Worm (Caenorhabditis elegans) whole organism, late embryonic: ENCODE measurements around the gene srbc-30.

ENCODE experiments used
- C08G9.2 ChIP-seq: sonication (generic microtip); optimal IDR thresholded peaks from 2 replicates; lab custom pipeline; 2016; ENCODE audit warnings: mild to moderate bottlenecking, missing genetic modification characterization, moderate library complexity, missing compliant biosample characterization
- C38D4.7 ChIP-seq: fragments of 200-800 bp; sonication (Bioruptor generic); optimal IDR thresholded peaks from 2 replicates; lab custom pipeline; 2018; ENCODE audit warnings: mild to moderate bottlenecking, missing genetic modification characterization, moderate library complexity, missing compliant biosample characterization
- F13H6.1 ChIP-seq: sonication (generic microtip); optimal IDR thresholded peaks from 2 replicates; lab custom pipeline; 2016; ENCODE audit warnings: missing genetic modification characterization, missing compliant biosample characterization
- K02D7.2 ChIP-seq: sonication (generic microtip); optimal IDR thresholded peaks from 2 replicates; lab custom pipeline; 2017; ENCODE audit warnings: mild to moderate bottlenecking, missing genetic modification characterization, missing compliant biosample characterization
- K09A11.1 ChIP-seq: sonication (generic microtip); optimal IDR thresholded peaks from 2 replicates; lab custom pipeline; 2017; ENCODE audit warnings: antibody characterized with exemption, mild to moderate bottlenecking, missing genetic modification characterization, missing compliant biosample characterization; ENCODE audit not compliant: insufficient read depth
- Y22D7AL.16 ChIP-seq: sonication (generic microtip); optimal IDR thresholded peaks from 2 replicates; lab custom pipeline; 2016; ENCODE audit warnings: missing genetic modification characterization, missing compliant biosample characterization
- ama-1 ChIP-seq: fragments of 150-350 bp; optimal IDR thresholded peaks from 2 replicates; lab custom pipeline; 2014
- ceh-18 ChIP-seq: sonication (generic microtip); optimal IDR thresholded peaks from 2 replicates; lab custom pipeline; 2016; ENCODE audit warnings: missing genetic modification characterization, missing compliant biosample characterization
- ceh-19 ChIP-seq: fragments of 200-800 bp; sonication (Bioruptor generic); optimal IDR thresholded peaks from 2 replicates; lab custom pipeline; 2018; ENCODE audit warnings: mild to moderate bottlenecking, missing genetic modification characterization, missing compliant biosample characterization
- ceh-2 ChIP-seq: sonication (generic microtip); optimal IDR thresholded peaks from 2 replicates; lab custom pipeline; 2016; ENCODE audit warnings: missing genotype, missing genetic modification characterization, missing compliant biosample characterization
- ceh-24 ChIP-seq: sonication (generic microtip); optimal IDR thresholded peaks from 2 replicates; lab custom pipeline; 2016; ENCODE audit warnings: mild to moderate bottlenecking, missing genetic modification characterization, missing compliant biosample characterization
- ceh-31 ChIP-seq: sonication (generic microtip); optimal IDR thresholded peaks from 2 replicates; lab custom pipeline; 2016; ENCODE audit warnings: missing genetic modification characterization, missing compliant biosample characterization
- ceh-34 ChIP-seq: sonication (generic microtip); optimal IDR thresholded peaks from 2 replicates; lab custom pipeline; 2016; ENCODE audit warnings: mild to moderate bottlenecking, missing genetic modification characterization, missing compliant biosample characterization
- dmd-4 ChIP-seq: sonication (generic microtip); optimal IDR thresholded peaks from 2 replicates; lab custom pipeline; 2016; ENCODE audit warnings: borderline replicate concordance, missing genetic modification characterization, missing compliant biosample characterization
- dve-1 ChIP-seq: sonication (generic microtip); optimal IDR thresholded peaks from 2 replicates; lab custom pipeline; 2017; ENCODE audit warnings: antibody characterized with exemption, mild to moderate bottlenecking, missing genetic modification characterization, missing compliant biosample characterization
- elt-2 ChIP-seq: sonication (generic microtip); optimal IDR thresholded peaks from 2 replicates; lab custom pipeline; 2016; ENCODE audit warnings: missing genetic modification reagents, missing genetic modification characterization, missing compliant biosample characterization
- elt-4 ChIP-seq: sonication (generic microtip); optimal IDR thresholded peaks from 2 replicates; lab custom pipeline; 2016; ENCODE audit warnings: missing genetic modification characterization, missing compliant biosample characterization
- ets-4 ChIP-seq: sonication (generic microtip); optimal IDR thresholded peaks from 2 replicates; lab custom pipeline; 2016; ENCODE audit warnings: missing genetic modification characterization, missing compliant biosample characterization
- fkh-6 ChIP-seq: sonication (generic microtip); optimal IDR thresholded peaks from 2 replicates; lab custom pipeline; 2016; ENCODE audit warnings: missing genetic modification characterization, missing compliant biosample characterization
- gmeb-2 ChIP-seq: sonication (generic microtip); optimal IDR thresholded peaks from 2 replicates; lab custom pipeline; 2016; ENCODE audit warnings: missing genetic modification characterization, inconsistent platforms, missing compliant biosample characterization
- hlh-15 ChIP-seq: sonication (generic microtip); optimal IDR thresholded peaks from 2 replicates; lab custom pipeline; 2016; ENCODE audit warnings: missing genetic modification characterization, missing compliant biosample characterization
- hlh-30 ChIP-seq: sonication (generic microtip); optimal IDR thresholded peaks from 2 replicates; lab custom pipeline; 2017; ENCODE audit warnings: antibody characterized with exemption, missing genetic modification characterization, missing compliant biosample characterization; ENCODE audit not compliant: insufficient read depth
- hlh-6 ChIP-seq: sonication (generic microtip); optimal IDR thresholded peaks from 2 replicates; lab custom pipeline; 2016; ENCODE audit warnings: missing genotype, missing genetic modification characterization, missing compliant biosample characterization
- lin-11 ChIP-seq: fragments of 200-800 bp; sonication (Bioruptor generic); optimal IDR thresholded peaks from 2 replicates; lab custom pipeline; 2018; ENCODE audit warnings: mild to moderate bottlenecking, missing genetic modification characterization, missing compliant biosample characterization
- madf-2 ChIP-seq: sonication (generic microtip); optimal IDR thresholded peaks from 2 replicates; lab custom pipeline; 2017; ENCODE audit warnings: missing genetic modification characterization, missing compliant biosample characterization
- nhr-11 ChIP-seq: fragments of 150-350 bp; optimal IDR thresholded peaks from 2 replicates; lab custom pipeline; 2014; ENCODE audit warnings: missing biosample characterization, missing genetic modification characterization
- nhr-232 ChIP-seq: sonication (generic microtip); optimal IDR thresholded peaks from 2 replicates; lab custom pipeline; 2016; ENCODE audit warnings: missing genetic modification characterization, missing compliant biosample characterization
- odd-2 ChIP-seq: sonication (generic microtip); optimal IDR thresholded peaks from 2 replicates; lab custom pipeline; 2017; ENCODE audit warnings: antibody characterized with exemption, mild to moderate bottlenecking, missing genetic modification characterization, missing compliant biosample characterization
- pag-3 ChIP-seq: sonication (generic microtip); optimal IDR thresholded peaks from 2 replicates; lab custom pipeline; 2016; ENCODE audit warnings: missing compliant biosample characterization, missing genetic modification characterization, borderline replicate concordance
- pat-9 ChIP-seq: fragments of 200-800 bp; sonication (Bioruptor generic); optimal IDR thresholded peaks from 2 replicates; lab custom pipeline; 2018; ENCODE audit warnings: mild to moderate bottlenecking, missing genetic modification characterization, moderate library complexity, missing compliant biosample characterization
- pax-1 ChIP-seq: fragments of 150-350 bp; optimal IDR thresholded peaks from 2 replicates; lab custom pipeline; 2014; ENCODE audit warnings: missing biosample characterization, missing genetic modification characterization
- pha-4 ChIP-seq: fragments of 150-350 bp; optimal IDR thresholded peaks from 2 replicates; lab custom pipeline; 2018; ENCODE audit warnings: missing biosample characterization, missing genetic modification reagents, missing genetic modification characterization
- ref-2 ChIP-seq: sonication (generic microtip); optimal IDR thresholded peaks from 2 replicates; lab custom pipeline; 2016; ENCODE audit warnings: missing genetic modification characterization, missing compliant biosample characterization
- rnt-1 ChIP-seq: sonication (generic microtip); optimal IDR thresholded peaks from 2 replicates; lab custom pipeline; 2016; ENCODE audit warnings: missing genetic modification characterization, missing compliant biosample characterization
- sdc-2 ChIP-seq: sonication (generic microtip); optimal IDR thresholded peaks from 2 replicates; lab custom pipeline; 2016; ENCODE audit warnings: missing genotype, missing genetic modification characterization, missing compliant biosample characterization
- tbx-2 ChIP-seq: sonication (generic microtip); optimal IDR thresholded peaks from 2 replicates; lab custom pipeline; 2016; ENCODE audit warnings: missing genetic modification characterization, missing compliant biosample characterization
- ttx-3 ChIP-seq: sonication (generic microtip); optimal IDR thresholded peaks from 2 replicates; lab custom pipeline; 2016; ENCODE audit warnings: missing genetic modification reagents, missing genetic modification characterization, missing compliant biosample characterization
- unc-3 ChIP-seq, 2 experiments: fragments of 200-800 bp in 1 of 2; sonication (Bioruptor generic) in 1 of 2; sonication (generic microtip) in 1 of 2; conservative IDR thresholded peaks in 1 of 2; optimal IDR thresholded peaks in 1 of 2; 2 replicates each; pipeline versions ENCODE4 v1.3.6 to Lab custom; 2016 to 2022; ENCODE audit warnings: missing compliant biosample characterization in 2 of 2, missing genetic modification characterization in 2 of 2, missing genetic modification reagents in 1 of 2
- unc-42 ChIP-seq: sonication (generic microtip); optimal IDR thresholded peaks from 2 replicates; lab custom pipeline; 2016; ENCODE audit warnings: missing genotype, missing genetic modification characterization, missing compliant biosample characterization
- unc-55 ChIP-seq: sonication (generic microtip); optimal IDR thresholded peaks from 2 replicates; lab custom pipeline; 2017; ENCODE audit warnings: missing biosample characterization, missing genetic modification reagents, missing genetic modification characterization
- unc-86 ChIP-seq: sonication (generic microtip); optimal IDR thresholded peaks from 2 replicates; lab custom pipeline; 2016; ENCODE audit warnings: missing genetic modification characterization, missing compliant biosample characterization
- zip-5 ChIP-seq: sonication (generic microtip); optimal IDR thresholded peaks from 2 replicates; lab custom pipeline; 2016; ENCODE audit warnings: missing genetic modification characterization, missing compliant biosample characterization
- ztf-16 ChIP-seq: sonication (generic microtip); optimal IDR thresholded peaks from 2 replicates; lab custom pipeline; 2017; ENCODE audit warnings: missing genetic modification characterization, missing compliant biosample characterization

The srbc-30 gene

ce11 chrV:3452489-3452888, 27.8 kb downstream of the srbc-30 start:
- TF ChIP-seq hlh-6 = no peak
- TF ChIP-seq madf-2 = no peak
- no peak for TF ChIP-seq fkh-6
- no peak for TF ChIP-seq gmeb-2
- no peak for TF ChIP-seq tbx-2 (tag; lab: Kevin White, UChicago)
- no peak for TF ChIP-seq hlh-15
- TF ChIP-seq lin-11 = no peak
- peak; percentile 89 for TF ChIP-seq unc-42 (tag; lab: Kevin White, UChicago)

ce11 chrV:3451646-3452045, 28.6 kb downstream of the srbc-30 start:
- TF ChIP-seq rnt-1 (tag; lab: Kevin White, UChicago) (no peak), odd-2 (tag; lab: Kevin White, UChicago) (no peak), unc-42 (tag; lab: Kevin White, UChicago) (peak; percentile 65), sdc-2 (tag; lab: Kevin White, UChicago) (no peak), ref-2 (no peak), ama-1 (lab: Kevin White, UChicago) (no peak)

ce11 chrV:3450351-3450750, 29.9 kb downstream of the srbc-30 start:
- TF ChIP-seq pag-3 (no peak), fkh-6 (no peak), K09A11.1 (no peak), pha-4 (no peak), unc-55 (no peak), ref-2 (peak; percentile 72)
- TF ChIP-seq, all 69 proteins: peak for 1

ce11 chrV:3449810-3450209, 30.4 kb downstream of the srbc-30 start:
- TF ChIP-seq K02D7.2 (tag; lab: Kevin White, UChicago) = no peak
- TF ChIP-seq gmeb-2 = no peak
- TF ChIP-seq tbx-2 (tag; lab: Kevin White, UChicago) = peak; percentile 8
- no peak for TF ChIP-seq pax-1 (tag; lab: Kevin White, UChicago)
- no peak for TF ChIP-seq ceh-31 (tag; lab: Kevin White, UChicago)
- no peak for TF ChIP-seq pat-9 (tag; lab: Kevin White, UChicago)
- TF ChIP-seq unc-55 = no peak
- no peak for TF ChIP-seq Y22D7AL.16
- TF ChIP-seq, all 69 proteins: peak for 1

- TF ChIP-seq ceh-18 (no peak), nhr-11 (tag; lab: Kevin White, UChicago) (no peak), K02D7.2 (tag; lab: Kevin White, UChicago) (no peak), ets-4 (tag; lab: Kevin White, UChicago) (no peak), elt-2 (no peak), sdc-2 (tag; lab: Kevin White, UChicago) (no peak), zip-5 (no peak), pag-3 (no peak), elt-4 (no peak), ttx-3 (tag; lab: Kevin White, UChicago) (no peak), pax-1 (tag; lab: Kevin White, UChicago) (no peak), ceh-24 (tag; lab: Kevin White, UChicago) (no peak), unc-86 (no peak), ref-2 (peak; percentile 23), tbx-2 (tag; lab: Kevin White, UChicago) (peak; percentile 37), F13H6.1 (no peak), C08G9.2 (tag; lab: Kevin White, UChicago) (no peak), dve-1 (tag; lab: Kevin White, UChicago) (no peak), ceh-19 (peak; percentile 2), ceh-2 (tag; lab: Kevin White, UChicago) (no peak), dmd-4 (tag; lab: Kevin White, UChicago) (no peak), nhr-232 (tag; lab: Kevin White, UChicago) (no peak), C38D4.7 (GFP tag; lab: Kevin White, UChicago) (no peak), odd-2 (tag; lab: Kevin White, UChicago) (no peak), hlh-15 (no peak), pha-4 (no peak), hlh-30 (no peak), ztf-16 (no peak), madf-2 (no peak), unc-3 (GFP tag; conservative IDR thresholded peaks at IDR 0.05; lab: Robert Waterston, UW) (no peak), unc-3 (tag; optimal IDR thresholded peaks at IDR 0.05; lab: Kevin White, UChicago) (no peak), ceh-34 (tag; lab: Kevin White, UChicago) (peak; percentile 92)
These were observed 35.0 kb downstream of the srbc-30 start for ce11 chrV:3445090-3445832.
